Worm (Caenorhabditis elegans) whole organism, mixed stage, embryonic: ENCODE data around the gene efk-1.

ENCODE experiments used
- M03D4.4 ChIP-seq: sonication (generic microtip); optimal IDR thresholded peaks from 2 replicates; lab custom pipeline; 2017; ENCODE audit warnings: mild to moderate bottlenecking, missing genetic modification characterization, missing compliant biosample characterization
- bed-3 ChIP-seq: fragments of 200-800 bp; sonication (Bioruptor generic); optimal IDR thresholded peaks from 3 replicates; lab custom pipeline; 2018; ENCODE audit warnings: mild to moderate bottlenecking, missing genetic modification characterization, moderate library complexity, missing compliant biosample characterization
- blmp-1 ChIP-seq: fragments of 150-350 bp; optimal IDR thresholded peaks from 2 replicates; lab custom pipeline; 2014; ENCODE audit warnings: missing biosample characterization, missing genetic modification characterization
- ceh-39 ChIP-seq: fragments of 150-350 bp; optimal IDR thresholded peaks from 2 replicates; lab custom pipeline; 2014; ENCODE audit warnings: missing biosample characterization, missing genetic modification characterization
- ceh-43 ChIP-seq: fragments of 200-800 bp; sonication (Bioruptor generic); optimal IDR thresholded peaks from 2 replicates; lab custom pipeline; 2018; ENCODE audit warnings: mild to moderate bottlenecking, missing genetic modification characterization, moderate library complexity, missing compliant biosample characterization
- ceh-83 ChIP-seq: fragments of 200-800 bp; sonication (Bioruptor generic); optimal IDR thresholded peaks from 2 replicates; lab custom pipeline; 2018; ENCODE audit warnings: mild to moderate bottlenecking, missing genetic modification characterization, missing compliant biosample characterization
- ces-1 ChIP-seq: fragments of 150-350 bp; optimal IDR thresholded peaks from 2 replicates; lab custom pipeline; 2014; ENCODE audit warnings: missing biosample characterization, missing genetic modification reagents, missing genetic modification characterization
- drap-1 ChIP-seq: fragments of 200-800 bp; sonication (Bioruptor generic); optimal IDR thresholded peaks from 3 replicates; lab custom pipeline; 2018; ENCODE audit warnings: mild to moderate bottlenecking, missing genetic modification characterization, missing compliant biosample characterization
- elt-1 ChIP-seq: sonication (generic microtip); optimal IDR thresholded peaks from 2 replicates; lab custom pipeline; 2017; ENCODE audit warnings: missing genetic modification characterization, mild to moderate bottlenecking, missing compliant biosample characterization, antibody characterized with exemption, moderate library complexity, borderline replicate concordance; ENCODE audit not compliant: insufficient read depth
- elt-3 ChIP-seq: fragments of 150-350 bp; optimal IDR thresholded peaks from 2 replicates; lab custom pipeline; 2014; ENCODE audit warnings: missing biosample characterization, missing genetic modification characterization
- flh-1 ChIP-seq: fragments of 200-800 bp; sonication (Bioruptor generic); optimal IDR thresholded peaks from 2 replicates; lab custom pipeline; 2018; ENCODE audit warnings: mild to moderate bottlenecking, missing genetic modification characterization, moderate library complexity, missing compliant biosample characterization
- ham-2 ChIP-seq: fragments of 200-800 bp; sonication (Bioruptor generic); optimal IDR thresholded peaks from 2 replicates; lab custom pipeline; 2018; ENCODE audit warnings: mild to moderate bottlenecking, missing genetic modification characterization, missing compliant biosample characterization
- hlh-1 ChIP-seq: fragments of 150-350 bp; optimal IDR thresholded peaks from 2 replicates; lab custom pipeline; 2014; ENCODE audit warnings: missing biosample characterization, missing genetic modification reagents, missing genetic modification characterization
- lin-13 ChIP-seq: fragments of 150-350 bp; optimal IDR thresholded peaks from 2 replicates; lab custom pipeline; 2014; ENCODE audit warnings: missing biosample characterization, missing genetic modification characterization
- lin-32 ChIP-seq: fragments of 200-800 bp; sonication (Bioruptor generic); optimal IDR thresholded peaks from 2 replicates; lab custom pipeline; 2018; ENCODE audit warnings: mild to moderate bottlenecking, missing genetic modification characterization, missing compliant biosample characterization
- lsy-2 ChIP-seq: fragments of 150-350 bp; optimal IDR thresholded peaks from 2 replicates; lab custom pipeline; 2014; ENCODE audit warnings: missing biosample characterization, missing genetic modification characterization
- mab-5 ChIP-seq: fragments of 150-350 bp; optimal IDR thresholded peaks from 2 replicates; lab custom pipeline; 2014; ENCODE audit warnings: missing biosample characterization, missing genetic modification characterization
- mep-1 ChIP-seq: fragments of 150-350 bp; optimal IDR thresholded peaks from 2 replicates; lab custom pipeline; 2017; ENCODE audit warnings: missing biosample characterization, missing genetic modification reagents, missing genetic modification characterization, inconsistent platforms
- mls-2 ChIP-seq: sonication (generic microtip); optimal IDR thresholded peaks from 2 replicates; lab custom pipeline; 2016; ENCODE audit warnings: mild to moderate bottlenecking, missing genetic modification characterization, moderate library complexity, missing compliant biosample characterization
- nhr-12 ChIP-seq: fragments of 150-350 bp; optimal IDR thresholded peaks from 2 replicates; lab custom pipeline; 2014; ENCODE audit warnings: missing biosample characterization, missing genetic modification characterization
- nhr-2 ChIP-seq: fragments of 150-350 bp; optimal IDR thresholded peaks from 2 replicates; lab custom pipeline; 2014; ENCODE audit warnings: missing biosample characterization, missing genetic modification characterization
- nhr-237 ChIP-seq: fragments of 150-350 bp; optimal IDR thresholded peaks from 2 replicates; lab custom pipeline; 2014; ENCODE audit warnings: missing biosample characterization, missing genetic modification characterization
- nhr-76 ChIP-seq: sonication (generic microtip); optimal IDR thresholded peaks from 2 replicates; lab custom pipeline; 2017; ENCODE audit warnings: missing biosample characterization, missing genetic modification characterization
- pha-4 ChIP-seq: fragments of 150-350 bp; optimal IDR thresholded peaks from 2 replicates; lab custom pipeline; 2018; ENCODE audit warnings: missing biosample characterization, missing genetic modification reagents, missing genetic modification characterization
- sptf-1 ChIP-seq: sonication (generic microtip); optimal IDR thresholded peaks from 2 replicates; lab custom pipeline; 2017; ENCODE audit warnings: mild to moderate bottlenecking, missing genetic modification characterization, moderate library complexity, missing compliant biosample characterization
- tbx-8 ChIP-seq: fragments of 200-800 bp; sonication (Bioruptor generic); optimal IDR thresholded peaks from 2 replicates; lab custom pipeline; 2018; ENCODE audit warnings: mild to moderate bottlenecking, missing genetic modification characterization, moderate library complexity, missing compliant biosample characterization
- unc-120 ChIP-seq: sonication (generic microtip); optimal IDR thresholded peaks from 2 replicates; lab custom pipeline; 2017; ENCODE audit warnings: missing genetic modification characterization, missing compliant biosample characterization; ENCODE audit not compliant: poor library complexity, severe bottlenecking
- unc-39 ChIP-seq: fragments of 150-350 bp; optimal IDR thresholded peaks from 2 replicates; lab custom pipeline; 2014; ENCODE audit warnings: missing biosample characterization, missing genetic modification characterization
- unc-62 ChIP-seq: fragments of 150-350 bp; optimal IDR thresholded peaks from 2 replicates; lab custom pipeline; 2014; ENCODE audit warnings: missing biosample characterization, missing genetic modification reagents, missing genetic modification characterization

The efk-1 gene

ce11 chrIII:6206161-6206853, 38.0 kb upstream of the efk-1 start, which contains the start of the genes sna-3 and rps-3:
Gene sna-3 (minus strand): TSS chrIII:6206211.
Gene rps-3 (plus strand): TSS chrIII:6206803.
- peak; percentile 35 for TF ChIP-seq sptf-1 (tag; lab: Kevin White, UChicago)
- TF ChIP-seq unc-62: peak; percentile 14
- peak; percentile 32 for TF ChIP-seq pha-4 (tag; lab: Kevin White, UChicago)
- peak; percentile 87 for TF ChIP-seq lsy-2 (tag; lab: Kevin White, UChicago)
- TF ChIP-seq ceh-43 (GFP tag; lab: Kevin White, UChicago): no peak
- TF ChIP-seq unc-120: peak; percentile 49
- no peak for TF ChIP-seq lin-32
- TF ChIP-seq nhr-237 (tag; lab: Kevin White, UChicago): peak; percentile 63
- TF ChIP-seq hlh-1 (tag; lab: Kevin White, UChicago): peak; percentile 60
- TF ChIP-seq lin-13 (tag; lab: Kevin White, UChicago): peak; percentile 75
- peak; percentile 83 for TF ChIP-seq mep-1 (tag; lab: Kevin White, UChicago)
- TF ChIP-seq mls-2 (tag; lab: Kevin White, UChicago): peak; percentile 69
- no peak for TF ChIP-seq elt-1
- TF ChIP-seq ceh-39 (tag; lab: Kevin White, UChicago): peak; percentile 74
- peak; percentile 43 for TF ChIP-seq nhr-2

- TF ChIP-seq M03D4.4 (tag; lab: Kevin White, UChicago) (no peak), ceh-43 (GFP tag; lab: Kevin White, UChicago) (no peak), lsy-2 (tag; lab: Kevin White, UChicago) (no peak), ceh-83 (GFP tag; lab: Kevin White, UChicago) (no peak), bed-3 (GFP tag; lab: Kevin White, UChicago) (no peak), elt-1 (no peak), elt-3 (no peak), mab-5 (tag; lab: Kevin White, UChicago) (no peak), pha-4 (tag; lab: Kevin White, UChicago) (no peak), nhr-2 (no peak), ceh-39 (tag; lab: Kevin White, UChicago) (no peak), unc-39 (tag; lab: Kevin White, UChicago) (no peak), flh-1 (GFP tag; lab: Kevin White, UChicago) (no peak), blmp-1 (tag; lab: Kevin White, UChicago) (no peak), hlh-1 (tag; lab: Kevin White, UChicago) (no peak), ham-2 (GFP tag; lab: Kevin White, UChicago) (no peak), nhr-76 (tag; lab: Kevin White, UChicago) (no peak), mep-1 (tag; lab: Kevin White, UChicago) (no peak), nhr-12 (tag; lab: Kevin White, UChicago) (no peak)
These were observed 34.1 kb upstream of the efk-1 start for ce11 chrIII:6202440-6202839.

- TF ChIP-seq elt-3 (no peak), ceh-83 (GFP tag; lab: Kevin White, UChicago) (no peak), drap-1 (GFP tag; lab: Kevin White, UChicago) (no peak), nhr-76 (tag; lab: Kevin White, UChicago) (no peak), unc-39 (tag; lab: Kevin White, UChicago) (no peak), tbx-8 (no peak), ceh-43 (GFP tag; lab: Kevin White, UChicago) (no peak), ces-1 (GFP tag; lab: Kevin White, UChicago) (no peak), elt-1 (no peak), ham-2 (GFP tag; lab: Kevin White, UChicago) (no peak)
These were observed 33.0 kb upstream of the efk-1 start for ce11 chrIII:6201325-6201724.

- TF ChIP-seq unc-120 (peak; percentile 23), unc-62 (no peak), lsy-2 (tag; lab: Kevin White, UChicago) (peak; percentile 49), ces-1 (GFP tag; lab: Kevin White, UChicago) (no peak), mab-5 (tag; lab: Kevin White, UChicago) (no peak), mep-1 (tag; lab: Kevin White, UChicago) (peak; percentile 34)
These were observed 30.3 kb upstream of the efk-1 start, which contains the start of the genes C23G10.7 and rpn-2 for ce11 chrIII:6198378-6199234. Gene C23G10.7 (minus strand): TSS chrIII:6198414. Gene rpn-2 (plus strand): TSS chrIII:6199184.
